Fruit fly (Drosophila melanogaster) whole organism, adult: ENCODE results near the gene cpx.

Experiments
- CG11617 ChIP-seq: fragments of 200-800 bp; sonication (Bioruptor generic); optimal IDR thresholded peaks from 2 replicates; lab custom pipeline; 2017; ENCODE audit warnings: mild to moderate bottlenecking, missing biosample characterization, missing genetic modification reagents, missing genetic modification characterization
- CG12768 ChIP-seq: fragments of 200-800 bp; sonication (Bioruptor generic); optimal IDR thresholded peaks from 2 replicates; lab custom pipeline; 2017; ENCODE audit warnings: missing biosample characterization, missing genetic modification characterization, mild to moderate bottlenecking, moderate library complexity, missing genetic modification reagents
- CG14711 ChIP-seq: fragments of 200-800 bp; sonication (Bioruptor generic); optimal IDR thresholded peaks from 2 replicates; lab custom pipeline; 2018; ENCODE audit warnings: missing biosample characterization, mild to moderate bottlenecking, missing genetic modification characterization, moderate library complexity
- CG1620 ChIP-seq: fragments of 200-800 bp; sonication (Bioruptor generic); optimal IDR thresholded peaks from 2 replicates; lab custom pipeline; 2016; ENCODE audit warnings: missing biosample characterization, missing genetic modification characterization
- CG33017 ChIP-seq: fragments of 200-800 bp; sonication (Bioruptor generic); optimal IDR thresholded peaks from 2 replicates; lab custom pipeline; 2018; ENCODE audit warnings: missing biosample characterization, mild to moderate bottlenecking, missing genetic modification characterization, moderate library complexity
- CG5204 ChIP-seq: fragments of 200-800 bp; sonication (Bioruptor generic); optimal IDR thresholded peaks from 2 replicates; lab custom pipeline; 2016; ENCODE audit warnings: missing biosample characterization, missing genetic modification characterization
- CG7045 ChIP-seq: fragments of 200-800 bp; sonication (Bioruptor generic); optimal IDR thresholded peaks from 2 replicates; lab custom pipeline; 2017; ENCODE audit warnings: missing biosample characterization, mild to moderate bottlenecking, missing genetic modification characterization
- CG7101 ChIP-seq: fragments of 200-800 bp; sonication (Bioruptor generic); optimal IDR thresholded peaks from 2 replicates; lab custom pipeline; 2018; ENCODE audit warnings: missing biosample characterization, mild to moderate bottlenecking, missing genetic modification characterization, moderate library complexity
- Clk ChIP-seq: fragments of 200-800 bp; sonication (Bioruptor generic); optimal IDR thresholded peaks from 2 replicates; lab custom pipeline; 2017; ENCODE audit warnings: missing biosample characterization, missing genetic modification characterization
- Crg-1 ChIP-seq: fragments of 200-800 bp; sonication (Bioruptor generic); optimal IDR thresholded peaks from 2 replicates; lab custom pipeline; 2016; ENCODE audit warnings: missing biosample characterization, missing genetic modification characterization
- Hr96 ChIP-seq: fragments of 200-800 bp; sonication (Bioruptor generic); optimal IDR thresholded peaks from 2 replicates; lab custom pipeline; 2016; ENCODE audit warnings: missing biosample characterization, missing genetic modification characterization
- Mnt ChIP-seq: fragments of 200-800 bp; sonication (Bioruptor generic); optimal IDR thresholded peaks from 2 replicates; lab custom pipeline; 2016; ENCODE audit warnings: missing biosample characterization, mild to moderate bottlenecking, missing genetic modification characterization
- bab1 ChIP-seq: fragments of 200-800 bp; sonication (Bioruptor generic); optimal IDR thresholded peaks from 3 replicates; lab custom pipeline; 2019; ENCODE audit warnings: missing biosample characterization, mild to moderate bottlenecking, missing genetic modification characterization, moderate library complexity
- cic ChIP-seq: fragments of 200-800 bp; sonication (Bioruptor generic); optimal IDR thresholded peaks from 2 replicates; lab custom pipeline; 2017; ENCODE audit warnings: missing biosample characterization, mild to moderate bottlenecking, missing genetic modification characterization, moderate library complexity
- cnc ChIP-seq, 2 experiments: fragments of >200 bp; optimal IDR thresholded peaks; 2 replicates each; lab custom pipeline; 2017
- kay ChIP-seq: fragments of 200-800 bp; sonication (Bioruptor generic); peaks from one replicate; lab custom pipeline; 2016; ENCODE audit warnings: missing biosample characterization, missing genetic modification characterization, borderline replicate concordance
- ovo ChIP-seq: fragments of 200-800 bp; sonication (Bioruptor generic); optimal IDR thresholded peaks from 2 replicates; lab custom pipeline; 2016; ENCODE audit warnings: missing biosample characterization, missing genetic modification characterization
- pad ChIP-seq: fragments of 200-800 bp; sonication (Bioruptor generic); optimal IDR thresholded peaks from 3 replicates; lab custom pipeline; 2017; ENCODE audit warnings: missing biosample characterization, missing genetic modification characterization, mild to moderate bottlenecking, moderate library complexity, missing genetic modification reagents
- tj ChIP-seq: fragments of 200-800 bp; sonication (Bioruptor generic); optimal IDR thresholded peaks from 3 replicates; lab custom pipeline; 2017; ENCODE audit warnings: missing biosample characterization, mild to moderate bottlenecking, missing genetic modification characterization, moderate library complexity
- toe ChIP-seq: fragments of 200-800 bp; sonication (Bioruptor generic); optimal IDR thresholded peaks from 2 replicates; lab custom pipeline; 2016; ENCODE audit warnings: missing biosample characterization, missing genetic modification characterization

Gene cpx

DNA sequence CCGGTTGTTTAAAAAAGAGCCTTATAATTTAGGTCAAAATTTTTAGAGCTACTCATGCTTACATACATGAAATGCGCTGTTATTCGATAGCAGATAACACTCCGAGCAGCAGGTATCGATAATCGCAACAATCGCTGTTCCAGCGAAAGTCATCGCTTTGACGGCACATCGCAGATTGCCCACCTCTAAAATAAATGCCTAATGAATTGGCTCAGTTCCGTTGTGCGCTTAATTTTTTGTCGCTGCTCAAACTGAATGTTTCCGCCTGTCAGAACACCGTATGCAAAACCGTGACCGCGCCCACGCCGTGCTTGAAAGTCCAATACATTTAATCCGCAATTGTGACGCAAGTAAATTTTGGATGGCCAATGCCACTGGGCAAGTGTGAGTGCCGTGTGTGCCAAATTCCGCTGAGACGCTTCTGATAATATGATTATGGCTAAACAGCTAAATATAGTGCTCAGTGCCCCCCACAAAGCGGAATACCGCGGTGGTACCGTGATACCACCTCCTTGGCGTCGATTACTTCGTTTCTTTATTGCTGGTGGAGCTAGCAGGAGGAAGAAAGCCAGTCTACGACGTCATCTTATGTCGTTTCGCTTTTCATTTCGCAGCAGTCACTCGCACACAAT, 39.6 kb downstream of the cpx start, which contains the start of gene CG9795:
CG9795 (plus strand) TSS at position 177 of the 632 bp plus-strand sequence.
- TF ChIP-seq Crg-1 (GFP tag; lab: Kevin White, UChicago) = peak; percentile 28
- no peak for TF ChIP-seq CG5204 (GFP tag; lab: Kevin White, UChicago)
- TF ChIP-seq cnc (optimal IDR thresholded peaks at IDR 0.05; lab: Kevin White, UChicago) = no peak
- no peak for TF ChIP-seq Hr96 (GFP tag; lab: Kevin White, UChicago)
- TF ChIP-seq CG14711 = peak; percentile 13
- TF ChIP-seq CG33017 (tag; lab: Kevin White, UChicago) = peak; percentile 7
- TF ChIP-seq ovo (GFP tag; lab: Kevin White, UChicago) = no peak
- no peak for TF ChIP-seq cic (GFP tag; lab: Kevin White, UChicago)
- peak; percentile 32 for TF ChIP-seq tj
- TF ChIP-seq kay = no peak
- TF ChIP-seq CG12768 (GFP tag; lab: Kevin White, UChicago) = peak; percentile 34
- no peak for TF ChIP-seq CG1620
- no peak for TF ChIP-seq toe (GFP tag; lab: Kevin White, UChicago)
- TF ChIP-seq CG7045 (GFP tag; lab: Kevin White, UChicago) = no peak
- TF ChIP-seq CG11617 = peak; percentile 32
- peak; percentile 0 for TF ChIP-seq Mnt
- TF ChIP-seq CG7101 (tag; lab: Kevin White, UChicago) = peak; percentile 15
- peak; percentile 11 for TF ChIP-seq pad
- TF ChIP-seq bab1 (GFP tag; lab: Kevin White, UChicago) = peak; percentile 67
- TF ChIP-seq Clk = no peak

DNA sequence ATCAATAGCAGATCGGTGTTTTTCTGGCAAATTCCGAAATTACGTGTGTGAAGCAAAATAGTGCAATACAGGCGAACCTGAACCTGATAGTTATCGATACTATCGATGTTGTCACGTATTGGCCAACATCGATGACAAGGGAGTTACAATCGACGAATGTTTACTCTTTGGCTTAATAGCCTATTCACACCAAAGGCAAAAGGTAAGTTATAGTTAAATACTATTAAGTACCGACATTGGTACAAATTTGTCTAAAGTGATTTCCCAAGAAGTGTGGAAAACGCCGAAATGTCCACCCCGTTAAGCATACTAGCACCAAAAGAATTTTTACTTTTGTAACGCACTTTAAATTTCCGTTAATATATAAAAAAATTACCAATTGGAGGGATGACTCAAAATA, 53.9 kb downstream of the cpx start, which contains the start of gene CG9776:
CG9776 (minus strand) TSS at position 108 of the 400 bp plus-strand sequence.
- TF ChIP-seq Mnt = peak; percentile 43
- peak; percentile 47 for TF ChIP-seq Hr96 (GFP tag; lab: Kevin White, UChicago)
- TF ChIP-seq CG11617 = peak; percentile 28
- peak; percentile 48 for TF ChIP-seq CG1620
- peak; percentile 6 for TF ChIP-seq Clk
- no peak for TF ChIP-seq cnc (optimal IDR thresholded peaks at IDR 0.05; lab: Kevin White, UChicago)
- TF ChIP-seq CG7101 (tag; lab: Kevin White, UChicago) = peak; percentile 55
- no peak for TF ChIP-seq cic (GFP tag; lab: Kevin White, UChicago)
- peak; percentile 59 for TF ChIP-seq toe (GFP tag; lab: Kevin White, UChicago)
- TF ChIP-seq CG7045 (GFP tag; lab: Kevin White, UChicago) = peak; percentile 23
- TF ChIP-seq Crg-1 (GFP tag; lab: Kevin White, UChicago) = peak; percentile 50
- TF ChIP-seq CG5204 (GFP tag; lab: Kevin White, UChicago) = no peak
- no peak for TF ChIP-seq CG14711
- TF ChIP-seq bab1 (GFP tag; lab: Kevin White, UChicago) = peak; percentile 61
- TF ChIP-seq CG33017 (tag; lab: Kevin White, UChicago) = no peak
- TF ChIP-seq kay = no peak
- peak; percentile 11 for TF ChIP-seq CG12768 (GFP tag; lab: Kevin White, UChicago)
- TF ChIP-seq ovo (GFP tag; lab: Kevin White, UChicago) = no peak
- no peak for TF ChIP-seq pad
- TF ChIP-seq tj = peak; percentile 53

DNA sequence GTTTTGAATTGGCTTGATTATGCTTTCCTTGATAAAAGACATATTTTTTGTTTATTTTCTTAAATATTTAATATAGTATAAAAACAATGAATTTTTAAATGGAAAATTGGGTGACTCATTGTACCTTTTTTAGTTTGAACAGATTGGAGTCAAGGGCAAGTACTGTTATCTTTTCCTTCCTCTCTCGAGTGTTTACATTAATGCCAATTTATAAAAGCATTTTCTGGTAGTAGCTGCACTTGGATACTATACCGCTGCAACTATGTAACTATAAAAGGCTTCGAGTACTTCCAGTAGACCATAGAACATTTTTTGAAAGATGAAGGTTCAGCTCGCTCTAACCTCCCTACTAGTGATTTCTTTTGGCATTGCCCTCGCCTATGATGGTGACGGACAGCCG, 54.8 kb downstream of the cpx start, which contains the start of gene CG14645:
CG14645 (plus strand) TSS at position 301 of the 400 bp plus-strand sequence.
- TF ChIP-seq cnc (optimal IDR thresholded peaks at IDR 0.05; lab: Kevin White, UChicago) = no peak
- no peak for TF ChIP-seq CG7045 (GFP tag; lab: Kevin White, UChicago)
- TF ChIP-seq pad = no peak
- TF ChIP-seq CG12768 (GFP tag; lab: Kevin White, UChicago) = no peak
- no peak for TF ChIP-seq CG1620
- no peak for TF ChIP-seq CG5204 (GFP tag; lab: Kevin White, UChicago)
- TF ChIP-seq kay = no peak
- no peak for TF ChIP-seq Mnt
- TF ChIP-seq Crg-1 (GFP tag; lab: Kevin White, UChicago) = no peak
- TF ChIP-seq bab1 (GFP tag; lab: Kevin White, UChicago) = no peak
- no peak for TF ChIP-seq CG7101 (tag; lab: Kevin White, UChicago)
- no peak for TF ChIP-seq cic (GFP tag; lab: Kevin White, UChicago)
- no peak for TF ChIP-seq CG14711
- no peak for TF ChIP-seq CG11617
- no peak for TF ChIP-seq Hr96 (GFP tag; lab: Kevin White, UChicago)

DNA sequence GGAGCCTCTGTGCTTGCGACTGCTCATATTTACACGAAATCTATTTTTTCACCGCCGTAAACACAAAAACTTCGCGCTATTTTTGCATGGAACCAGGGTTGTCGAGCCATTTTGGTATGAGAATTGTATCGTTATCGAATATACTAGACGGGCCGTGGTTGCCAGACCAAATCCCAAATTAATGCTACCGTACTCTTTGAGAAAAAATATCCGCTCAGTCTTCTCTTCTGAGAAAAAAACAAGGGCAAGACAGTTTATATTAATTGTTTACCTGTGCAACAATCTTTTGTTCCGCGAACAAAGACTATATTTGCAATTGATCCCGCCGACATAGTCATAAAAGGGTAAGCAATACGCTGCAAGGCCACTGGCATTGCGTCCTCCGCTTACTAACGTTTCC, 57.6 kb downstream of the cpx start, which contains the start of the genes Skp2 and CG1103:
Skp2 (minus strand) TSS at position 95 of the 400 bp plus-strand sequence.
CG1103 (plus strand) TSS at position 176 of the 400 bp plus-strand sequence.
- no peak for TF ChIP-seq Mnt
- no peak for TF ChIP-seq CG1620
- TF ChIP-seq CG7101 (tag; lab: Kevin White, UChicago) = no peak
- TF ChIP-seq CG14711 = peak; percentile 96
- no peak for TF ChIP-seq CG5204 (GFP tag; lab: Kevin White, UChicago)
- no peak for TF ChIP-seq Clk
- no peak for TF ChIP-seq cnc (optimal IDR thresholded peaks at IDR 0.05; lab: Kevin White, UChicago)
- TF ChIP-seq toe (GFP tag; lab: Kevin White, UChicago) = no peak
- TF ChIP-seq bab1 (GFP tag; lab: Kevin White, UChicago) = peak; percentile 62
- no peak for TF ChIP-seq Crg-1 (GFP tag; lab: Kevin White, UChicago)
- TF ChIP-seq cic (GFP tag; lab: Kevin White, UChicago) = no peak
- no peak for TF ChIP-seq CG11617
- TF ChIP-seq tj = peak; percentile 49
- TF ChIP-seq kay = no peak
- TF ChIP-seq CG7045 (GFP tag; lab: Kevin White, UChicago) = no peak
- TF ChIP-seq ovo (GFP tag; lab: Kevin White, UChicago) = no peak

DNA sequence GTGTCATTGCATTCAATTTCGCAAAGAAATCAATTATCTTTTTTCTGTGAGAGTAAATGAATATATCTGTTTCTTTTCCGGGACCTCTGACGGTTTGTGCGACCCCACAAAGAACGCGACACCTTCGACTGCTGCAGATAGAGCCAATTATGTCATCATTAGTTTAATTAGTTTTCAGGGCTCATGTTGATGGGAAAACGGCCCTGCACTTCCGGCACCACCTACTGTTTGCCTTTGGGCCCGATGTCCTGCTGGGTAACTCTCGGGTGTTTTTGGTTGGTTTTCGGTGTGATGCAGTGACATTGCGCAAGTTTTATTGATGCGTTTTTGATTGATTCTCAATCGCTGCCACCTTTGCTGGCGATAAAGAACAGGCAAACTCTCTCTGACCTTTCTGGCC, 60.2 kb downstream of the cpx start:
- TF ChIP-seq CG14711 (no peak), Clk (no peak), kay (no peak), CG33017 (tag; lab: Kevin White, UChicago) (no peak), cic (GFP tag; lab: Kevin White, UChicago) (no peak), CG5204 (GFP tag; lab: Kevin White, UChicago) (no peak), CG11617 (no peak), bab1 (GFP tag; lab: Kevin White, UChicago) (no peak), CG7101 (tag; lab: Kevin White, UChicago) (no peak), tj (no peak), Mnt (no peak), toe (GFP tag; lab: Kevin White, UChicago) (no peak), CG7045 (GFP tag; lab: Kevin White, UChicago) (no peak), cnc (optimal IDR thresholded peaks at IDR 0.05; lab: Kevin White, UChicago) (no peak), CG12768 (GFP tag; lab: Kevin White, UChicago) (no peak), Hr96 (GFP tag; lab: Kevin White, UChicago) (no peak), CG1620 (no peak), pad (no peak)
